Fruit fly (Drosophila melanogaster): ENCODE measurements around the gene nmd.

Gene nmd

dm6 chr2L:10292066-10292560 is 11.6 kb downstream of the nmd start, which contains the start of gene Ufd4 (continued):
- TF ChIP-seq CG14050 (GFP tag; IDR thresholded peaks at IDR 0.05) (no peak; the same call in 1 of the 3 replicates), CG8089 (GFP tag; optimal IDR thresholded peaks at IDR 0.05) (peak; percentile 14), CG2202 (tag; optimal IDR thresholded peaks at IDR 0.05) (peak; percentile 0), kah (GFP tag; optimal IDR thresholded peaks at IDR 0.05) (peak; percentile 43), run (tag; optimal IDR thresholded peaks at IDR 0.05) (peak; percentile 1), ewg (GFP tag; optimal IDR thresholded peaks at IDR 0.05) (no peak), ap (GFP tag; IDR thresholded peaks at IDR 0.05) (no peak), MBD-R2 (GFP tag; IDR thresholded peaks at IDR 0.05) (peak; percentile 45; the same call in 1 of the 2 replicates), CG15479 (GFP tag; optimal IDR thresholded peaks at IDR 0.05) (no peak), CG10565 (GFP tag; optimal IDR thresholded peaks at IDR 0.05) (no peak), onecut (GFP tag; IDR thresholded peaks at IDR 0.05) (peak; percentile 93), CG10431 (GFP tag; optimal IDR thresholded peaks at IDR 0.05) (no peak), grau (tag; optimal IDR thresholded peaks at IDR 0.05) (no peak), Hr78 (GFP tag; optimal IDR thresholded peaks at IDR 0.05) (no peak), eve (GFP tag; optimal IDR thresholded peaks at IDR 0.05) (no peak), zf30C (GFP tag; optimal IDR thresholded peaks at IDR 0.05) (no peak), Atf3 (GFP tag; optimal IDR thresholded peaks at IDR 0.05) (no peak), CG18011 (GFP tag; optimal IDR thresholded peaks at IDR 0.05) (peak; percentile 19), esg (GFP tag; conservative IDR thresholded peaks at IDR 0.05) (no peak), gcm2 (GFP tag; optimal IDR thresholded peaks at IDR 0.05) (peak; percentile 56), dmrt99B (tag; optimal IDR thresholded peaks at IDR 0.05) (no peak), Ets97D (GFP tag; optimal IDR thresholded peaks at IDR 0.05) (peak; percentile 50), tx (GFP tag; optimal IDR thresholded peaks at IDR 0.05) (peak; percentile 58), HLH3B (GFP tag; IDR thresholded peaks at IDR 0.05) (peak; percentile 74; the same call in 1 of the 2 replicates), Vsx1 (GFP tag; optimal IDR thresholded peaks at IDR 0.05) (no peak), Pdp1 (GFP tag; optimal IDR thresholded peaks at IDR 0.05) (peak; percentile 45 to 80), CG10267 (tag; optimal IDR thresholded peaks at IDR 0.05) (peak; percentile 74), sim (GFP tag; IDR thresholded peaks at IDR 0.05) (peak; percentile 54; the same call in 1 of the 2 replicates), h (optimal IDR thresholded peaks at IDR 0.05) (no peak), CHES-1-like (GFP tag; optimal IDR thresholded peaks at IDR 0.05) (peak; percentile 42), tio (GFP tag; optimal IDR thresholded peaks at IDR 0.05) (no peak), CG9932 (GFP tag; IDR thresholded peaks at IDR 0.05) (no peak), CG4707 (GFP tag; optimal IDR thresholded peaks at IDR 0.05) (no peak), tap (tag; optimal IDR thresholded peaks at IDR 0.05) (no peak), CG6689 (GFP tag; IDR thresholded peaks at IDR 0.05) (peak; percentile 75; the same call in 1 of the 2 replicates), CG3847 (GFP tag; IDR thresholded peaks at IDR 0.05) (no peak), CG11560 (tag; IDR thresholded peaks at IDR 0.05) (no peak)

- TF ChIP-seq insv (GFP tag; optimal IDR thresholded peaks at IDR 0.05): peak in 1 of 2 experiments; percentile 94
- peak; percentile 100 for TF ChIP-seq Elba2 (GFP tag; optimal IDR thresholded peaks at IDR 0.05)
- TF ChIP-seq CG8924 (tag; optimal IDR thresholded peaks at IDR 0.05): no peak
These were observed 12.5 kb downstream of the nmd start for dm6 chr2L:10291276-10291675.
